Fruit fly (Drosophila melanogaster) whole organism, prepupa: Measurements from ENCODE around the gene CG15912.

Experiments
- CG10669 ChIP-seq: fragments of 200-800 bp; sonication (Bioruptor generic); optimal IDR thresholded peaks from 3 replicates; lab custom pipeline; 2018; ENCODE audit warnings: missing biosample characterization, mild to moderate bottlenecking, missing genetic modification characterization, moderate library complexity
- CG8632 ChIP-seq: fragments of 200-800 bp; sonication (Bioruptor generic); optimal IDR thresholded peaks from 3 replicates; lab custom pipeline; 2016; ENCODE audit warnings: missing biosample characterization, missing genetic modification characterization
- Gug ChIP-seq: fragments of 200-800 bp; sonication (Bioruptor generic); IDR thresholded peaks from 2 replicates; pipeline ENCODE4 v1.3.6; 2022; ENCODE audit warnings: missing biosample characterization, missing genetic modification characterization
- Hr39 ChIP-seq: fragments of 200-800 bp; sonication (Bioruptor generic); optimal IDR thresholded peaks from 2 replicates; lab custom pipeline; 2016; ENCODE audit warnings: missing biosample characterization, missing genetic modification characterization
- Hr4 ChIP-seq: fragments of 200-800 bp; sonication (Bioruptor generic); optimal IDR thresholded peaks from 3 replicates; lab custom pipeline; 2016; ENCODE audit warnings: missing biosample characterization, missing genetic modification characterization
- Lpt ChIP-seq: fragments of 200-800 bp; sonication (Bioruptor generic); optimal IDR thresholded peaks from 3 replicates; lab custom pipeline; 2016; ENCODE audit warnings: missing biosample characterization, missing genetic modification characterization
- Sox102F ChIP-seq: fragments of 200-800 bp; sonication (Bioruptor generic); optimal IDR thresholded peaks from 2 replicates; lab custom pipeline; 2016; ENCODE audit warnings: missing biosample characterization, mild to moderate bottlenecking, missing genetic modification characterization
- dac ChIP-seq: fragments of 200-800 bp; sonication (Bioruptor generic); optimal IDR thresholded peaks from 2 replicates; lab custom pipeline; 2017; ENCODE audit warnings: missing biosample characterization, mild to moderate bottlenecking, missing genetic modification characterization
- esn ChIP-seq: fragments of 200-800 bp; sonication (Bioruptor generic); optimal IDR thresholded peaks from 2 replicates; lab custom pipeline; 2016; ENCODE audit warnings: missing biosample characterization, mild to moderate bottlenecking, missing genetic modification characterization, moderate library complexity
- salr ChIP-seq, 2 experiments: fragments of 200-800 bp; sonication (Bioruptor generic); optimal IDR thresholded peaks; 3 replicates each; lab custom pipeline; 2016 to 2018; ENCODE audit warnings: missing biosample characterization in 2 of 2, missing genetic modification characterization in 2 of 2, mild to moderate bottlenecking in 1 of 2

- TF ChIP-seq Hr4 (GFP tag; lab: Kevin White, UChicago): no peak
- TF ChIP-seq Hr39 (GFP tag; lab: Kevin White, UChicago): no peak
- no peak for TF ChIP-seq salr (GFP tag; optimal IDR thresholded peaks at IDR 0.05; lab: Kevin White, UChicago)
- no peak for TF ChIP-seq Lpt
- TF ChIP-seq dac: no peak
- no peak for TF ChIP-seq esn (GFP tag; lab: Kevin White, UChicago)
- TF ChIP-seq Sox102F (GFP tag; lab: Kevin White, UChicago): no peak
- TF ChIP-seq CG10669 (GFP tag; lab: Kevin White, UChicago): no peak
- no peak for TF ChIP-seq Gug (GFP tag; lab: Robert Waterston, UW)
- no peak for TF ChIP-seq CG8632 (GFP tag; lab: Kevin White, UChicago)
These were observed 7.0 kb downstream of the CG15912 start for dm6 chrX:4555833-4556232.
